Fruit fly (Drosophila melanogaster): ENCODE results near the gene CG11147.

The CG11147 gene

DNA sequence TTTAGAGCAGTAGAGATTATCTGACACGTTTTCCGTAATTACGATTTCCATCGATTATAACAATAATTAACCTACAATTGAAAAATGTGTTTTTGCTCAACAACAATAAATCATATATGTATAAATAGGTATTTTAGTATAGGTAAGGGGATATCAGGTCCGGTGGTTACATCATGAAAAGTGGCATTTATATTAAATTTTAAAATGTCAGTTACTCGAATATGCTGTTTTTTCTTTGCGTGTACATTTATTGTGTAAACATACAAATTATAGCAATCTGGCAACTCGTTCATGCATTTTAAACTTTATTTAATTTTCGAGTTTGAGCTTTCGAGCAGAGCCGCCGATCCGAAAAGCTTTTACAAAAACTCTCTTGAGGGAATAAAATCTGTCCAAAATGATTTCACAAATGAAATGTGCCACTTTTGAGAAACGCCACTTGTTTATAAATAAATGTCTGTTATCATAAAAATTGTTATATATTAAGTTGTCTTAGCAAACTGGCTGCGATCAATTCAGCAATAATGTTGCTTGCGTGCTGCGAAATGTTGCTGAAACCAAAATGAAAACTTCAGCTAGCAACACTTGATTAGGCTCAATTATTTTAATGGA lies 2.6 kb upstream of the CG11147 start (continued):
- no peak for TF ChIP-seq CG6854 (GFP tag; optimal IDR thresholded peaks at IDR 0.05)
- TF ChIP-seq Sox14 (GFP tag; optimal IDR thresholded peaks at IDR 0.05): peak; percentile 3
- TF ChIP-seq CG10631 (GFP tag; optimal IDR thresholded peaks at IDR 0.05): peak; percentile 22
- peak; percentile 8 for TF ChIP-seq CG11902 (GFP tag; optimal IDR thresholded peaks at IDR 0.05)
- TF ChIP-seq cyc (GFP tag; optimal IDR thresholded peaks at IDR 0.05): peak; percentile 8
- peak; percentile 18 for TF ChIP-seq Sox102F (GFP tag; optimal IDR thresholded peaks at IDR 0.05)
- TF ChIP-seq CG16779 (tag; optimal IDR thresholded peaks at IDR 0.05): no peak
- no peak for TF ChIP-seq CG1621 (tag; optimal IDR thresholded peaks at IDR 0.05)
- TF ChIP-seq CG8632 (GFP tag; optimal IDR thresholded peaks at IDR 0.05): peak; percentile 18
- no peak for TF ChIP-seq CG8319 (GFP tag; optimal IDR thresholded peaks at IDR 0.05)
- TF ChIP-seq Ets96B (tag; optimal IDR thresholded peaks at IDR 0.05): peak; percentile 28
- peak; percentile 56 for TF ChIP-seq CG3919 (GFP tag; optimal IDR thresholded peaks at IDR 0.05)
- peak; percentile 30 for TF ChIP-seq CG31627 (GFP tag; optimal IDR thresholded peaks at IDR 0.05)
- TF ChIP-seq CG11762 (GFP tag; optimal IDR thresholded peaks at IDR 0.05; ENCODE audit: insufficient read depth): no peak
- TF ChIP-seq Eip78C (GFP tag): peak; percentile 88
- TF ChIP-seq acj6 (GFP tag; optimal IDR thresholded peaks at IDR 0.05): peak; percentile 5

DNA sequence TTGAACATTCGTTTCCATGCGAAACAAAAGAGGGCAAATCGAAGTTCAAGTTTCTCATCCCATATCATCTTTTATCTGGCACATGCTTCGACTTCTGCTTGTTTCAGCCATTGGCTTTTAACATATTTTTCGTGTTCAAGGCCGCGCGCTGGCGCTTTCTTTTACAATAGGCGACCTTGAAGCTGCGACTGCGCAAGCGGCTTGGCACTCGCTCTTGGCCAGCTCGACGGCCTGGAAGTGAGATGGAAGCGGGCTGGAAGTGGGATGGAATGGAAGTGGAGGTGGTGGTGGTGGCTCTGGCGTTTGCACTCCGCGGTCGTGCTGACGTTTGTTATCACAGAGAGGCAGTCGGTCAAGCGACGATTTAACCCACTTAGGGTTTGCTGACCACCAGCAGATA lies 1.4 kb upstream of the CG11147 start:
- TF ChIP-seq CG32006 (GFP tag; optimal IDR thresholded peaks at IDR 0.05) (no peak), CG9139 (GFP tag; optimal IDR thresholded peaks at IDR 0.05) (no peak), Eip75B (GFP tag; optimal IDR thresholded peaks at IDR 0.05) (no peak), CG11294 (GFP tag; IDR thresholded peaks at IDR 0.05) (no peak), Sox14 (GFP tag; optimal IDR thresholded peaks at IDR 0.05) (no peak), CG11762 (GFP tag; optimal IDR thresholded peaks at IDR 0.05; ENCODE audit: insufficient read depth) (no peak), CG6808 (GFP tag; optimal IDR thresholded peaks at IDR 0.05) (no peak), dac (GFP tag; optimal IDR thresholded peaks at IDR 0.05) (no peak), cyc (GFP tag; optimal IDR thresholded peaks at IDR 0.05) (no peak), lz (GFP tag; optimal IDR thresholded peaks at IDR 0.05) (no peak), CG10669 (GFP tag; optimal IDR thresholded peaks at IDR 0.05) (no peak), CG3032 (tag; optimal IDR thresholded peaks at IDR 0.05) (no peak), CG8319 (GFP tag; optimal IDR thresholded peaks at IDR 0.05) (no peak), salr (GFP tag; optimal IDR thresholded peaks at IDR 0.05) (no peak), pdm3 (GFP tag; optimal IDR thresholded peaks at IDR 0.05) (no peak)

- TF ChIP-seq CG6163 (GFP tag; IDR thresholded peaks at IDR 0.05) (peak; percentile 38; the same call in 1 of the 3 replicates), CG3919 (GFP tag; optimal IDR thresholded peaks at IDR 0.05) (peak; percentile 19), dsx (GFP tag; optimal IDR thresholded peaks at IDR 0.05; ENCODE audit: poor library complexity, severe bottlenecking) (peak; percentile 12), CG6854 (GFP tag; optimal IDR thresholded peaks at IDR 0.05) (peak; percentile 6), Hr39 (GFP tag; optimal IDR thresholded peaks at IDR 0.05) (no peak), CG8119 (GFP tag; IDR thresholded peaks at IDR 0.05) (peak; percentile 38; the same call in 2 of the 3 replicates), CG6808 (GFP tag; optimal IDR thresholded peaks at IDR 0.05) (no peak), spab (GFP tag; optimal IDR thresholded peaks at IDR 0.05) (no peak), Eip78C (GFP tag) (peak; percentile 42), CG15336 (GFP tag; IDR thresholded peaks at IDR 0.05) (peak; percentile 49; the same call in 1 of the 2 replicates), CG8319 (GFP tag; optimal IDR thresholded peaks at IDR 0.05) (no peak), fd59A (GFP tag; optimal IDR thresholded peaks at IDR 0.05) (no peak), ss (GFP tag; optimal IDR thresholded peaks at IDR 0.05) (peak in 1 of 2 experiments; percentile 7), CG9139 (GFP tag; optimal IDR thresholded peaks at IDR 0.05) (peak; percentile 25)
Observed at dm6 chr2L:5740740-5741139, 304 bp downstream of the CG11147 start.

DNA sequence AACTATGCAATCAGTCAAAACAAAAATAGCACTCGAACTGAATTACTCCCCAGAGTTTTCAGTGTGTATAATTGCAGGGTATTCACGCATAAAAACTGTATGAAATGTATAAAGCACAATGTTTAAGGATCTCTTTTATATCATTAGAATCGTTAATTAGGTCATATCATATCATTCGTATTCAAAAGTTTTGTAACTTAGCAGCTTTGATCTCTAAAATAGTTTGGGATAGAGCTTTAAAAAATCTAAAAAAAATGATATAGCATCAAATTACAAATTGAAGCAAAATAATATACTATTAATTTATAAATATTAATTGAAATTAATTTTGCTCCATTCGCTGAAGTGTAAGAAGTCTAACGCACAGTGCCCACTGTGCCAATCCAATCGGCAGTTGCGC lies 10.6 kb downstream of the CG11147 start:
- TF ChIP-seq CG3919 (GFP tag; optimal IDR thresholded peaks at IDR 0.05) (peak; percentile 19), Ets21C (GFP tag; optimal IDR thresholded peaks at IDR 0.05) (no peak), cyc (GFP tag; optimal IDR thresholded peaks at IDR 0.05) (no peak), CG10631 (GFP tag; optimal IDR thresholded peaks at IDR 0.05) (peak; percentile 38), CG4318 (GFP tag; optimal IDR thresholded peaks at IDR 0.05) (peak; percentile 51), OdsH (GFP tag; optimal IDR thresholded peaks at IDR 0.05) (peak; percentile 36), spab (GFP tag; optimal IDR thresholded peaks at IDR 0.05) (peak; percentile 11), CG6276 (GFP tag; optimal IDR thresholded peaks at IDR 0.05) (peak; percentile 54), esn (GFP tag; optimal IDR thresholded peaks at IDR 0.05) (no peak), achi (GFP tag; optimal IDR thresholded peaks at IDR 0.05) (peak; percentile 30), net (GFP tag; optimal IDR thresholded peaks at IDR 0.05) (peak; percentile 11), Hr39 (GFP tag; optimal IDR thresholded peaks at IDR 0.05) (no peak), pdm3 (GFP tag; optimal IDR thresholded peaks at IDR 0.05) (peak; percentile 7), Hr4 (GFP tag; optimal IDR thresholded peaks at IDR 0.05) (peak; percentile 41), fd59A (GFP tag; optimal IDR thresholded peaks at IDR 0.05) (no peak), CG6163 (GFP tag; IDR thresholded peaks at IDR 0.05) (no peak), CG8119 (GFP tag; IDR thresholded peaks at IDR 0.05) (peak; percentile 53; the same call in 2 of the 3 replicates), CG11762 (GFP tag; optimal IDR thresholded peaks at IDR 0.05; ENCODE audit: insufficient read depth) (no peak), Sox14 (GFP tag; optimal IDR thresholded peaks at IDR 0.05) (no peak), salr (GFP tag; optimal IDR thresholded peaks at IDR 0.05) (peak in 1 of 2 experiments; percentile 52), acj6 (GFP tag; optimal IDR thresholded peaks at IDR 0.05) (peak; percentile 40)
